Worm (Caenorhabditis elegans) whole organism, midembryonic: ENCODE data around the gene F35D2.2.

Experiments
- T22C8.4 ChIP-seq: fragments of 200-800 bp; sonication (Bioruptor generic); IDR thresholded peaks from 2 replicates; pipeline ENCODE4 v1.3.6; 2022; ENCODE audit warnings: missing genetic modification characterization, missing compliant biosample characterization
- med-1 ChIP-seq: sonication (generic microtip); optimal IDR thresholded peaks from 2 replicates; lab custom pipeline; 2017; ENCODE audit warnings: missing genetic modification characterization, mild to moderate bottlenecking, missing compliant biosample characterization, antibody characterized with exemption, missing genetic modification reagents; ENCODE audit not compliant: insufficient read depth

ce11 chrII:7557981-7558380, 16.3 kb upstream of the F35D2.2 start:
- TF ChIP-seq T22C8.4 (no peak), med-1 (GFP tag; lab: Kevin White, UChicago) (no peak)
